Worm (Caenorhabditis elegans) whole organism, late embryonic: ENCODE results near the gene T03F6.4.

ENCODE experiments used
- K09A11.1 ChIP-seq: sonication (generic microtip); optimal IDR thresholded peaks from 2 replicates; lab custom pipeline; 2017; ENCODE audit warnings: antibody characterized with exemption, mild to moderate bottlenecking, missing genetic modification characterization, missing compliant biosample characterization; ENCODE audit not compliant: insufficient read depth
- che-1 ChIP-seq: sonication (generic microtip); optimal IDR thresholded peaks from 2 replicates; lab custom pipeline; 2016; ENCODE audit warnings: mild to moderate bottlenecking, missing genetic modification characterization, missing compliant biosample characterization
- dmd-4 ChIP-seq: sonication (generic microtip); optimal IDR thresholded peaks from 2 replicates; lab custom pipeline; 2016; ENCODE audit warnings: borderline replicate concordance, missing genetic modification characterization, missing compliant biosample characterization
- nhr-11 ChIP-seq: fragments of 150-350 bp; optimal IDR thresholded peaks from 2 replicates; lab custom pipeline; 2014; ENCODE audit warnings: missing biosample characterization, missing genetic modification characterization
- pqm-1 ChIP-seq: sonication (generic microtip); optimal IDR thresholded peaks from 2 replicates; lab custom pipeline; 2016; ENCODE audit warnings: missing genetic modification characterization, missing compliant biosample characterization
- ref-2 ChIP-seq: sonication (generic microtip); optimal IDR thresholded peaks from 2 replicates; lab custom pipeline; 2016; ENCODE audit warnings: missing genetic modification characterization, missing compliant biosample characterization
- sdc-2 ChIP-seq: sonication (generic microtip); optimal IDR thresholded peaks from 2 replicates; lab custom pipeline; 2016; ENCODE audit warnings: missing genotype, missing genetic modification characterization, missing compliant biosample characterization
- sox-4 ChIP-seq: sonication (generic microtip); optimal IDR thresholded peaks from 2 replicates; lab custom pipeline; 2017; ENCODE audit warnings: mild to moderate bottlenecking, missing genetic modification characterization, inconsistent platforms, missing compliant biosample characterization
- tbx-2 ChIP-seq: sonication (generic microtip); optimal IDR thresholded peaks from 2 replicates; lab custom pipeline; 2016; ENCODE audit warnings: missing genetic modification characterization, missing compliant biosample characterization
- zip-5 ChIP-seq: sonication (generic microtip); optimal IDR thresholded peaks from 2 replicates; lab custom pipeline; 2016; ENCODE audit warnings: missing genetic modification characterization, missing compliant biosample characterization

- TF ChIP-seq ref-2 (tag; lab: Kevin White, UChicago) (no peak), sdc-2 (tag; lab: Kevin White, UChicago) (no peak), nhr-11 (tag; lab: Kevin White, UChicago) (no peak), che-1 (tag; lab: Kevin White, UChicago) (no peak), K09A11.1 (tag; lab: Kevin White, UChicago) (no peak), zip-5 (tag; lab: Kevin White, UChicago) (no peak), pqm-1 (tag; lab: Kevin White, UChicago) (no peak), tbx-2 (no peak), sox-4 (tag; lab: Kevin White, UChicago) (no peak), dmd-4 (tag; lab: Kevin White, UChicago) (no peak)
Observed at ce11 chrIII:13339672-13340071, 46.3 kb upstream of the T03F6.4 start, which contains the start of gene F53A2.3.
